Fruit fly (Drosophila melanogaster): Measurements from ENCODE around the gene CG6118.

Gene CG6118

dm6 chr3R:15408131-15408731, 26.3 kb downstream of the CG6118 start, which contains the start of gene Atx2 (continued):
- TF ChIP-seq lab (GFP tag; optimal IDR thresholded peaks at IDR 0.05) (peak; percentile 60), CG6654 (GFP tag; optimal IDR thresholded peaks at IDR 0.05) (no peak), Ravus (GFP tag; IDR thresholded peaks at IDR 0.05) (no peak), CG31388 (GFP tag; optimal IDR thresholded peaks at IDR 0.05) (no peak), dmrt99B (tag; optimal IDR thresholded peaks at IDR 0.05) (no peak), CG17385 (GFP tag; optimal IDR thresholded peaks at IDR 0.05) (no peak), chinmo (GFP tag; IDR thresholded peaks at IDR 0.05; ENCODE audit: partially characterized antibody) (peak; percentile 95), HmgZ (tag; optimal IDR thresholded peaks at IDR 0.05) (peak; percentile 74), pzg (GFP tag; optimal IDR thresholded peaks at IDR 0.05) (peak; percentile 90), disco-r (GFP tag; optimal IDR thresholded peaks at IDR 0.05) (peak; percentile 14), CG8290 (GFP tag; optimal IDR thresholded peaks at IDR 0.05) (peak; percentile 30), CG8290 (tag; optimal IDR thresholded peaks at IDR 0.05) (peak in 1 of 2 experiments; percentile 79), usp (GFP tag; optimal IDR thresholded peaks at IDR 0.05) (no peak), Atf-2 (GFP tag; optimal IDR thresholded peaks at IDR 0.05) (peak; percentile 4), Nf-YB (GFP tag; optimal IDR thresholded peaks at IDR 0.05) (peak; percentile 22), CG6175 (GFP tag; IDR thresholded peaks at IDR 0.05) (0 out of 3 replicates have a peak, but pooled peaks have one; percentile 16), nerfin-1 (tag; optimal IDR thresholded peaks at IDR 0.05) (peak; percentile 7), so (GFP tag; IDR thresholded peaks at IDR 0.05) (0 out of 3 replicates have a peak, but pooled peaks have one; percentile 9), Trl (optimal IDR thresholded peaks at IDR 0.05) (no peak), Trl (GFP tag; optimal IDR thresholded peaks at IDR 0.05) (peak; percentile 24), jumu (GFP tag; optimal IDR thresholded peaks at IDR 0.05) (peak; percentile 57), gcm (GFP tag; optimal IDR thresholded peaks at IDR 0.05) (no peak), gem (tag; optimal IDR thresholded peaks at IDR 0.05) (peak; percentile 9), eyg (GFP tag; optimal IDR thresholded peaks at IDR 0.05) (no peak), Rx (GFP tag; IDR thresholded peaks at IDR 0.05) (peak; percentile 23; the same call in 1 of the 2 replicates), CG11456 (GFP tag; IDR thresholded peaks at IDR 0.05) (peak; percentile 72; the same call in 1 of the 3 replicates), CG11085 (GFP tag; IDR thresholded peaks at IDR 0.05) (no peak), CG12942 (GFP tag; optimal IDR thresholded peaks at IDR 0.05) (peak; percentile 19), zfh1 (GFP tag; IDR thresholded peaks at IDR 0.05) (peak; percentile 58; the same call in 2 of the 3 replicates), cad (GFP tag; optimal IDR thresholded peaks at IDR 0.05) (no peak), aop (GFP tag; IDR thresholded peaks at IDR 0.05) (no peak), B-H2 (GFP tag; optimal IDR thresholded peaks at IDR 0.05) (no peak), pho (GFP tag; optimal IDR thresholded peaks at IDR 0.05) (peak; percentile 73), p53 (GFP tag; optimal IDR thresholded peaks at IDR 0.05) (no peak), CG34376 (GFP tag; optimal IDR thresholded peaks at IDR 0.05) (no peak), en (GFP tag; optimal IDR thresholded peaks at IDR 0.05) (no peak), psq (GFP tag; optimal IDR thresholded peaks at IDR 0.05) (no peak), CG1832 (GFP tag; optimal IDR thresholded peaks at IDR 0.05) (no peak), YL-1 (GFP tag; optimal IDR thresholded peaks at IDR 0.05) (peak; percentile 73), tio (GFP tag; optimal IDR thresholded peaks at IDR 0.05) (no peak), exex (tag; optimal IDR thresholded peaks at IDR 0.05) (no peak), CG10431 (GFP tag; optimal IDR thresholded peaks at IDR 0.05) (no peak), Oli (tag; optimal IDR thresholded peaks at IDR 0.05) (no peak), bab2 (GFP tag; optimal IDR thresholded peaks at IDR 0.05) (peak; percentile 24), tup (GFP tag; optimal IDR thresholded peaks at IDR 0.05) (no peak), CG11560 (tag; IDR thresholded peaks at IDR 0.05) (peak; percentile 100), CG17912 (GFP tag; optimal IDR thresholded peaks at IDR 0.05) (no peak), CG6854 (GFP tag; optimal IDR thresholded peaks at IDR 0.05) (no peak), gt (GFP tag; IDR thresholded peaks at IDR 0.05) (no peak), bsh (GFP tag; optimal IDR thresholded peaks at IDR 0.05) (peak in 1 of 2 experiments; percentile 5), CG2712 (tag; optimal IDR thresholded peaks at IDR 0.05) (peak; percentile 42)

All from whole organism, embryonic.